Worm (Caenorhabditis elegans) whole organism, L4 larva: ENCODE data around the gene srw-22.

Source experiments
- nhr-11 ChIP-seq: fragments of 150-350 bp; optimal IDR thresholded peaks from 2 replicates; lab custom pipeline; 2014; ENCODE audit warnings: missing biosample characterization, missing genetic modification characterization
- snpc-4 ChIP-seq: fragments of 150-350 bp; optimal IDR thresholded peaks from 2 replicates; lab custom pipeline; 2014; ENCODE audit warnings: missing biosample characterization, missing genetic modification characterization
- ztf-11 ChIP-seq: fragments of 150-350 bp; optimal IDR thresholded peaks from 2 replicates; lab custom pipeline; 2014; ENCODE audit warnings: missing biosample characterization, missing genetic modification characterization

DNA sequence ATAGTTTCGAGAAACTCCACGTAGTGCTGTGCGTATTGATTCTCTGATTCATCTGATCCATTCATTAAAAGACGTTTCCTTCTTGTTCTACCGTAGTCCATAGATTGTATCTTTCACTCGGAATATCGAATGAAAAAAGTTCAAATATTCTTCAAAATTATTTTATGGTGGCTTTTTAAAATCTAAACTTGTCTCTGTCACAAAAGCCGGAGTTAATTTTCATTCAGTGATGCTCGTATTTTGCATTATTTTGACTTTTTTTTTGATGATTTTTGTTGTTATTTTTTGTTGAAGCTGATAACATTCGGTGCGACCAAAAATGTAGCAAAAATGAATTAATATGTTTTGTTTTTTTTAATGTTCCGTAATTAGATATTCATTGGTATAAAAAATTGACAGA lies 32.7 kb upstream of the srw-22 start, which contains the start of gene nhr-164:
- TF ChIP-seq ztf-11 (tag; lab: Kevin White, UChicago), result no peak
- no peak for TF ChIP-seq snpc-4
- TF ChIP-seq nhr-11 (tag; lab: Kevin White, UChicago), result no peak
